Fruit fly (Drosophila melanogaster): Measurements from ENCODE around the gene Vps45.

The Vps45 gene

dm6 chr3R:9590952-9591532 is 27.3 kb downstream of the Vps45 start, which contains the start of the genes bocks and CG8312 (continued):
- TF ChIP-seq CG8281 (tag; optimal IDR thresholded peaks at IDR 0.05) (no peak), CG11723 (GFP tag; optimal IDR thresholded peaks at IDR 0.05) (no peak), en (GFP tag; optimal IDR thresholded peaks at IDR 0.05) (no peak), cwo (GFP tag; optimal IDR thresholded peaks at IDR 0.05) (peak; percentile 23), Antp (GFP tag; optimal IDR thresholded peaks at IDR 0.05) (peak; percentile 62), danr (GFP tag; IDR thresholded peaks at IDR 0.05) (no peak), oc (tag; optimal IDR thresholded peaks at IDR 0.05) (no peak), Optix (GFP tag; IDR thresholded peaks at IDR 0.05) (no peak), ase (GFP tag; IDR thresholded peaks at IDR 0.05) (no peak), aop (GFP tag; IDR thresholded peaks at IDR 0.05) (no peak), CG30431 (GFP tag; optimal IDR thresholded peaks at IDR 0.05) (no peak), Hmx (GFP tag; optimal IDR thresholded peaks at IDR 0.05) (no peak), Taf1 (GFP tag; IDR thresholded peaks at IDR 0.05) (no peak), twi (tag; optimal IDR thresholded peaks at IDR 0.05) (peak; percentile 48), pros (GFP tag; optimal IDR thresholded peaks at IDR 0.05) (no peak), Scr (GFP tag; IDR thresholded peaks at IDR 0.05; ENCODE audit: partially characterized antibody) (no peak), CG15073 (GFP tag; optimal IDR thresholded peaks at IDR 0.05) (no peak), CG2712 (tag; optimal IDR thresholded peaks at IDR 0.05) (peak; percentile 54), sisA (GFP tag; IDR thresholded peaks at IDR 0.05) (no peak), otp (GFP tag; IDR thresholded peaks at IDR 0.05) (no peak), CG11504 (tag; optimal IDR thresholded peaks at IDR 0.05) (no peak), bsh (GFP tag; optimal IDR thresholded peaks at IDR 0.05) (no peak), lola (GFP tag; optimal IDR thresholded peaks at IDR 0.05) (peak in 1 of 3 experiments; percentile 30), HLHmδ (GFP tag; optimal IDR thresholded peaks at IDR 0.05) (peak; percentile 27), HLH3B (GFP tag; IDR thresholded peaks at IDR 0.05) (no peak), Meics (GFP tag; optimal IDR thresholded peaks at IDR 0.05) (peak; percentile 6), CG12744 (GFP tag; optimal IDR thresholded peaks at IDR 0.05) (no peak), bigmax (GFP tag; optimal IDR thresholded peaks at IDR 0.05) (no peak), chif (GFP tag; optimal IDR thresholded peaks at IDR 0.05) (peak; percentile 28 to 55), CG11456 (GFP tag; IDR thresholded peaks at IDR 0.05) (no peak), gfzf (GFP tag; optimal IDR thresholded peaks at IDR 0.05) (peak; percentile 95), Dp (GFP tag; optimal IDR thresholded peaks at IDR 0.05) (peak; percentile 67), z (GFP tag; IDR thresholded peaks at IDR 0.05) (no peak), CG6854 (GFP tag; optimal IDR thresholded peaks at IDR 0.05) (peak; percentile 1), onecut (GFP tag; IDR thresholded peaks at IDR 0.05) (peak; percentile 74), CkIIα-i1 (GFP tag; IDR thresholded peaks at IDR 0.05) (no peak), cato (GFP tag; optimal IDR thresholded peaks at IDR 0.05; ENCODE audit: borderline replicate concordance) (no peak), CG17612 (GFP tag; IDR thresholded peaks at IDR 0.05) (no peak), HmgD (GFP tag; optimal IDR thresholded peaks at IDR 0.05) (peak; percentile 78), caup (GFP tag; optimal IDR thresholded peaks at IDR 0.05; ENCODE audit: severe bottlenecking) (peak; percentile 64), CG12071 (GFP tag; optimal IDR thresholded peaks at IDR 0.05) (peak; percentile 17), prd (optimal IDR thresholded peaks at IDR 0.05) (no peak), prd (GFP tag; IDR thresholded peaks at IDR 0.05) (no peak), pfk (GFP tag; optimal IDR thresholded peaks at IDR 0.05) (no peak), CG11696 (GFP tag; IDR thresholded peaks at IDR 0.05) (no peak), Dip3 (GFP tag; optimal IDR thresholded peaks at IDR 0.05) (peak; percentile 45), usp (GFP tag; optimal IDR thresholded peaks at IDR 0.05) (no peak), Gsc (GFP tag; IDR thresholded peaks at IDR 0.05) (no peak), CG12391 (tag; optimal IDR thresholded peaks at IDR 0.05) (peak; percentile 57), CG11560 (tag; IDR thresholded peaks at IDR 0.05) (no peak), CG8478 (optimal IDR thresholded peaks at IDR 0.05) (no peak)

All from whole organism, embryonic.